Fruit fly (Drosophila melanogaster): ENCODE results near the gene CG5131.
A peak's percentile ranks its signal among the peaks of the same experiment; 100 is the strongest.

CG5131 gene

dm6 chr2L:17484174-17484573 lies at the start of gene CG5131, which contains the start of gene GCS2beta (continued):
- TF ChIP-seq CG6175 (GFP tag; IDR thresholded peaks at IDR 0.05) (peak; percentile 90), grau (tag; optimal IDR thresholded peaks at IDR 0.05) (peak; percentile 92), crc (GFP tag; optimal IDR thresholded peaks at IDR 0.05) (peak; percentile 92), sd (tag; optimal IDR thresholded peaks at IDR 0.05) (peak; percentile 92), CG9437 (GFP tag; optimal IDR thresholded peaks at IDR 0.05) (peak; percentile 97), CG13775 (GFP tag; optimal IDR thresholded peaks at IDR 0.05) (peak; percentile 92), CG17328 (GFP tag; IDR thresholded peaks at IDR 0.05) (peak; percentile 90), NC2α (GFP tag; optimal IDR thresholded peaks at IDR 0.05) (peak; percentile 88), klu (GFP tag; IDR thresholded peaks at IDR 0.05) (peak; percentile 93), btn (GFP tag; optimal IDR thresholded peaks at IDR 0.05) (peak; percentile 62), br (optimal IDR thresholded peaks at IDR 0.05) (no peak), Antp (GFP tag; optimal IDR thresholded peaks at IDR 0.05) (peak; percentile 99), CG7357 (GFP tag; IDR thresholded peaks at IDR 0.05) (peak; percentile 87), CG32772 (GFP tag; IDR thresholded peaks at IDR 0.05) (peak; percentile 95), chn (GFP tag; optimal IDR thresholded peaks at IDR 0.05) (peak; percentile 97), HHEX (GFP tag; optimal IDR thresholded peaks at IDR 0.05) (peak; percentile 87), Spps (tag; optimal IDR thresholded peaks at IDR 0.05) (peak; percentile 56), Fer2 (tag; optimal IDR thresholded peaks at IDR 0.05) (peak; percentile 85), CG11398 (GFP tag; optimal IDR thresholded peaks at IDR 0.05) (peak; percentile 92), CG5245 (GFP tag; optimal IDR thresholded peaks at IDR 0.05) (peak; percentile 89), CG10321 (GFP tag; IDR thresholded peaks at IDR 0.05) (peak; percentile 66), mam (GFP tag; optimal IDR thresholded peaks at IDR 0.05) (peak; percentile 98), crp (GFP tag; optimal IDR thresholded peaks at IDR 0.05) (peak; percentile 87 to 93), pfk (GFP tag; optimal IDR thresholded peaks at IDR 0.05) (no peak), bigmax (GFP tag; optimal IDR thresholded peaks at IDR 0.05) (peak; percentile 31), D19A (tag; optimal IDR thresholded peaks at IDR 0.05) (no peak), zen (tag; optimal IDR thresholded peaks at IDR 0.05) (peak; percentile 86), lov (optimal IDR thresholded peaks at IDR 0.05) (no peak), lov (GFP tag; IDR thresholded peaks at IDR 0.05) (peak; percentile 81; the same call in 2 of the 3 replicates), chinmo (GFP tag; IDR thresholded peaks at IDR 0.05; ENCODE audit: partially characterized antibody) (peak; percentile 82; the same call in 2 of the 4 replicates), Poxn (GFP tag; IDR thresholded peaks at IDR 0.05) (peak; percentile 90), ranshi (GFP tag; IDR thresholded peaks at IDR 0.05) (peak; percentile 94), CG18262 (tag; optimal IDR thresholded peaks at IDR 0.05) (peak; percentile 81), CG4282 (GFP tag; optimal IDR thresholded peaks at IDR 0.05) (peak; percentile 92), stwl (tag; optimal IDR thresholded peaks at IDR 0.05) (peak; percentile 79), Hmx (GFP tag; optimal IDR thresholded peaks at IDR 0.05) (peak; percentile 86), CG42726 (GFP tag; IDR thresholded peaks at IDR 0.05; ENCODE audit: partially characterized antibody) (peak; percentile 57; the same call in 1 of the 2 replicates), cas (GFP tag; IDR thresholded peaks at IDR 0.05) (peak; percentile 87), aop (GFP tag; IDR thresholded peaks at IDR 0.05) (peak; percentile 65; the same call in 1 of the 2 replicates), Ssrp (tag; optimal IDR thresholded peaks at IDR 0.05) (peak; percentile 91), CG12391 (tag; optimal IDR thresholded peaks at IDR 0.05) (peak; percentile 91), Ravus (GFP tag; IDR thresholded peaks at IDR 0.05) (peak; percentile 75), CG4424 (GFP tag; optimal IDR thresholded peaks at IDR 0.05) (peak; percentile 92), CG11247 (GFP tag; IDR thresholded peaks at IDR 0.05) (peak; percentile 96), Drgx (GFP tag; IDR thresholded peaks at IDR 0.05) (peak; percentile 91), dysf (GFP tag; IDR thresholded peaks at IDR 0.05) (peak; percentile 96), chm (GFP tag; IDR thresholded peaks at IDR 0.05) (peak; percentile 71), CG10431 (GFP tag; optimal IDR thresholded peaks at IDR 0.05) (peak; percentile 60), salm (tag; optimal IDR thresholded peaks at IDR 0.05) (peak; percentile 61), Dp (GFP tag; optimal IDR thresholded peaks at IDR 0.05) (peak; percentile 70), CG17359 (tag; optimal IDR thresholded peaks at IDR 0.05) (peak; percentile 88), CG6654 (GFP tag; optimal IDR thresholded peaks at IDR 0.05) (peak; percentile 72)
